Worm (Caenorhabditis elegans) whole organism, L4 larva: ENCODE measurements around the gene tsn-1.
A peak's percentile ranks its signal among the peaks of the same experiment; 100 is the strongest.
"Not testable (repeated sequence)": the region's sequence is repeated elsewhere in the genome, so short reads cannot be mapped to it uniquely, and the experiment has no call there.

Experiments
- F10B5.3 ChIP-seq: sonication (generic microtip); optimal IDR thresholded peaks from 2 replicates; lab custom pipeline; 2016; ENCODE audit warnings: mild to moderate bottlenecking, missing genetic modification characterization, missing compliant biosample characterization
- F49E8.2 ChIP-seq: sonication (generic microtip); optimal IDR thresholded peaks from 2 replicates; lab custom pipeline; 2016; ENCODE audit warnings: missing compliant biosample characterization, mild to moderate bottlenecking, missing genetic modification characterization, borderline replicate concordance
- Y48G9A.11 ChIP-seq: fragments of 200-800 bp; sonication (Bioruptor generic); IDR thresholded peaks from 2 replicates; pipeline ENCODE4 v1.3.6; 2022; ENCODE audit warnings: missing genetic modification reagents, missing genetic modification characterization, missing compliant biosample characterization
- arid-1 ChIP-seq: fragments of 200-800 bp; sonication (Bioruptor generic); conservative IDR thresholded peaks from 2 replicates; pipeline ENCODE4 v1.3.6; 2022; ENCODE audit warnings: missing genetic modification reagents, missing genetic modification characterization, missing compliant biosample characterization
- ceh-28 ChIP-seq: fragments of 150-350 bp; optimal IDR thresholded peaks from 2 replicates; lab custom pipeline; 2014; ENCODE audit warnings: missing biosample characterization, missing genetic modification reagents, missing genetic modification characterization
- ceh-82 ChIP-seq: sonication (generic microtip); optimal IDR thresholded peaks from 2 replicates; lab custom pipeline; 2017; ENCODE audit warnings: missing biosample characterization, missing genetic modification characterization
- daf-16 ChIP-seq, 3 experiments: sonication (generic microtip); optimal IDR thresholded peaks; 2 replicates each; lab custom pipeline; 2016 to 2017; ENCODE audit warnings: missing genetic modification characterization in 3 of 3, missing genetic modification reagents in 3 of 3, mild to moderate bottlenecking in 2 of 3, missing compliant biosample characterization in 2 of 3, missing biosample characterization in 1 of 3, moderate library complexity in 1 of 3
- dmd-6 ChIP-seq: fragments of 200-800 bp; sonication (Bioruptor generic); IDR thresholded peaks from 2 replicates; pipeline ENCODE4 v1.3.6; 2022; ENCODE audit warnings: missing genetic modification reagents, missing genetic modification characterization, missing compliant biosample characterization
- dmd-9 ChIP-seq: fragments of 200-800 bp; sonication (Bioruptor generic); IDR thresholded peaks from 2 replicates; pipeline ENCODE4 v1.3.6; 2022; ENCODE audit warnings: missing genetic modification reagents, missing genetic modification characterization, missing compliant biosample characterization
- dpl-1 ChIP-seq: fragments of 150-350 bp; optimal IDR thresholded peaks from 2 replicates; lab custom pipeline; 2014; ENCODE audit warnings: missing biosample characterization, missing genetic modification reagents, missing genetic modification characterization
- dve-1 ChIP-seq: sonication (generic microtip); optimal IDR thresholded peaks from 2 replicates; lab custom pipeline; 2017; ENCODE audit warnings: antibody characterized with exemption, mild to moderate bottlenecking, missing genetic modification characterization, missing compliant biosample characterization; ENCODE audit not compliant: insufficient read depth
- fos-1 ChIP-seq: fragments of 150-350 bp; optimal IDR thresholded peaks from 2 replicates; lab custom pipeline; 2014; ENCODE audit warnings: missing biosample characterization, missing genetic modification characterization
- hlh-30 ChIP-seq: sonication (generic microtip); optimal IDR thresholded peaks from 2 replicates; lab custom pipeline; 2017; ENCODE audit warnings: antibody characterized with exemption, mild to moderate bottlenecking, missing genetic modification characterization, missing compliant biosample characterization; ENCODE audit not compliant: insufficient read depth
- lim-7 ChIP-seq: fragments of 200-800 bp; sonication (Bioruptor generic); IDR thresholded peaks from 2 replicates; pipeline ENCODE4 v1.3.6; 2022; ENCODE audit warnings: missing genetic modification characterization, missing compliant biosample characterization
- lin-1 ChIP-seq: fragments of 200-800 bp; sonication (Bioruptor generic); IDR thresholded peaks from 2 replicates; pipeline ENCODE4 v1.3.6; 2022; ENCODE audit warnings: missing genetic modification reagents, missing genetic modification characterization, missing compliant biosample characterization
- lin-38 ChIP-seq: fragments of 200-800 bp; sonication (Bioruptor generic); IDR thresholded peaks from 2 replicates; pipeline ENCODE4 v1.3.6; 2022; ENCODE audit warnings: missing genetic modification reagents, missing genetic modification characterization, missing compliant biosample characterization
- lsy-2 ChIP-seq, 2 experiments: fragments of 150-350 bp in 1 of 2; sonication (generic microtip) in 1 of 2; optimal IDR thresholded peaks; 2 replicates each; lab custom pipeline; 2014 to 2017; ENCODE audit warnings: missing biosample characterization in 2 of 2, missing genetic modification characterization in 2 of 2
- madf-5 ChIP-seq, 2 experiments: fragments of 200-800 bp; sonication (Bioruptor generic); IDR thresholded peaks; 2 replicates each; pipeline ENCODE4 v1.3.6; 2022; ENCODE audit warnings: missing compliant biosample characterization in 2 of 2, missing genetic modification characterization in 2 of 2
- madf-9 ChIP-seq: fragments of 200-800 bp; sonication (Bioruptor generic); conservative IDR thresholded peaks from 2 replicates; pipeline ENCODE4 v1.3.6; 2022; ENCODE audit warnings: missing genetic modification reagents, missing genetic modification characterization, missing compliant biosample characterization
- mep-1 ChIP-seq: fragments of 150-350 bp; sonication (generic microtip); optimal IDR thresholded peaks from 3 replicates; lab custom pipeline; 2014; ENCODE audit warnings: missing biosample characterization, missing genetic modification characterization
- mes-2 ChIP-seq: sonication (generic microtip); optimal IDR thresholded peaks from 2 replicates; lab custom pipeline; 2016; ENCODE audit warnings: missing genotype, mild to moderate bottlenecking, missing genetic modification characterization, missing compliant biosample characterization; ENCODE audit not compliant: poor library complexity, severe bottlenecking
- nhr-102 ChIP-seq: sonication (generic microtip); optimal IDR thresholded peaks from 2 replicates; lab custom pipeline; 2016; ENCODE audit warnings: mild to moderate bottlenecking, missing genetic modification characterization, moderate library complexity, missing compliant biosample characterization
- nhr-48 ChIP-seq: sonication (generic microtip); optimal IDR thresholded peaks from 2 replicates; lab custom pipeline; 2016; ENCODE audit warnings: mild to moderate bottlenecking, missing genetic modification characterization, missing compliant biosample characterization
- nhr-77 ChIP-seq: fragments of 150-350 bp; optimal IDR thresholded peaks from 2 replicates; lab custom pipeline; 2014; ENCODE audit warnings: missing biosample characterization, missing genetic modification characterization
- pha-4 ChIP-seq, 2 experiments: fragments of 150-350 bp in 1 of 2; fragments of 200-800 bp in 1 of 2; sonication (Bioruptor generic) in 1 of 2; IDR thresholded peaks in 1 of 2; optimal IDR thresholded peaks in 1 of 2; 2 replicates each; pipeline versions ENCODE4 v1.3.6 to Lab custom; 2014 to 2022; ENCODE audit warnings: missing genetic modification characterization in 2 of 2, missing genetic modification reagents in 2 of 2, missing biosample characterization in 1 of 2, missing compliant biosample characterization in 1 of 2
- saeg-2 ChIP-seq: fragments of 200-800 bp; sonication (Bioruptor generic); IDR thresholded peaks from 2 replicates; pipeline ENCODE4 v1.3.6; 2022; ENCODE audit warnings: missing genetic modification reagents, missing genetic modification characterization, missing compliant biosample characterization
- set-16 ChIP-seq: fragments of 200-800 bp; sonication (Bioruptor generic); IDR thresholded peaks from 2 replicates; pipeline ENCODE4 v1.3.6; 2022; ENCODE audit warnings: missing genetic modification reagents, missing genetic modification characterization, missing compliant biosample characterization
- spr-1 ChIP-seq: sonication (generic microtip); optimal IDR thresholded peaks from 2 replicates; lab custom pipeline; 2016; ENCODE audit warnings: mild to moderate bottlenecking, missing genetic modification characterization, missing compliant biosample characterization
- spr-3 ChIP-seq: fragments of 200-800 bp; sonication (Bioruptor generic); optimal IDR thresholded peaks from 2 replicates; lab custom pipeline; 2018; ENCODE audit warnings: mild to moderate bottlenecking, missing genetic modification characterization, missing compliant biosample characterization
- unc-130 ChIP-seq: sonication (generic microtip); optimal IDR thresholded peaks from 2 replicates; lab custom pipeline; 2016; ENCODE audit warnings: missing genetic modification reagents, missing genetic modification characterization, missing compliant biosample characterization
- zip-2 ChIP-seq: fragments of 150-350 bp; optimal IDR thresholded peaks from 2 replicates; lab custom pipeline; 2014; ENCODE audit warnings: missing biosample characterization, missing genetic modification characterization

The tsn-1 gene

ce11 chrII:4701482-4702119, 5.0 kb upstream of the tsn-1 start, which contains the start of gene unc-85 (continued):
- peak; percentile 87 for TF ChIP-seq mes-2
- peak; percentile 87 for TF ChIP-seq arid-1 (GFP tag; lab: Robert Waterston, UW)
- TF ChIP-seq dpl-1, result peak; percentile 59
- peak; percentile 83 for TF ChIP-seq dmd-6
- peak; percentile 90 for TF ChIP-seq pha-4 (GFP tag; IDR thresholded peaks at IDR 0.05; lab: Robert Waterston, UW)
- not testable (repeated sequence) for TF ChIP-seq pha-4 (tag; optimal IDR thresholded peaks at IDR 0.05; lab: Kevin White, UChicago)
- TF ChIP-seq hlh-30 (tag; lab: Kevin White, UChicago), result peak; percentile 44
- peak; percentile 81 for TF ChIP-seq nhr-102 (tag; lab: Kevin White, UChicago)
- peak; percentile 62; the same call in 1 of the 2 replicates for TF ChIP-seq lim-7 (GFP tag; lab: Robert Waterston, UW)
- peak; percentile 23 for TF ChIP-seq nhr-77 (tag; lab: Kevin White, UChicago)
- TF ChIP-seq madf-9 (GFP tag; lab: Robert Waterston, UW), result peak; percentile 79
- TF ChIP-seq saeg-2 (GFP tag; lab: Robert Waterston, UW), result peak; percentile 74; the same call in 1 of the 2 replicates
- peak; percentile 79 for TF ChIP-seq set-16 (GFP tag; lab: Robert Waterston, UW)
- peak; percentile 82 for TF ChIP-seq mep-1 (tag; lab: Kevin White, UChicago)
- TF ChIP-seq dmd-9 (GFP tag; lab: Robert Waterston, UW), result peak; percentile 78
- peak; percentile 53 to 61; a peak in 1 of 4 replicates for TF ChIP-seq madf-5 (GFP tag; IDR thresholded peaks at IDR 0.05; lab: Robert Waterston, UW)

- TF ChIP-seq dmd-9 (GFP tag; lab: Robert Waterston, UW) (no peak), F49E8.2 (tag; lab: Kevin White, UChicago) (peak; percentile 9), mep-1 (tag; lab: Kevin White, UChicago) (peak; percentile 7), lin-38 (GFP tag; lab: Robert Waterston, UW) (peak; percentile 61), spr-1 (tag; lab: Kevin White, UChicago) (no peak), unc-130 (peak; percentile 7)
These were observed 3.6 kb upstream of the tsn-1 start for ce11 chrII:4703011-4703410.

- peak; percentile 65 for TF ChIP-seq lin-38 (GFP tag; lab: Robert Waterston, UW)
- TF ChIP-seq ceh-82 (tag; lab: Kevin White, UChicago), result no peak
- peak; percentile 54 for TF ChIP-seq zip-2 (tag; lab: Kevin White, UChicago)
- TF ChIP-seq saeg-2 (GFP tag; lab: Robert Waterston, UW), result 0 out of 2 replicates have a peak, but pooled peaks have one; percentile 25
- TF ChIP-seq daf-16 (GFP tag; optimal IDR thresholded peaks at IDR 0.05; lab: Kevin White, UChicago), result peak in 1 of 2 experiments; percentile 54
- TF ChIP-seq daf-16 (tag; optimal IDR thresholded peaks at IDR 0.05; lab: Kevin White, UChicago), result no peak
- TF ChIP-seq ceh-28 (tag; lab: Kevin White, UChicago), result no peak
- TF ChIP-seq arid-1 (GFP tag; lab: Robert Waterston, UW), result peak; percentile 56; the same call in 1 of the 2 replicates
- TF ChIP-seq Y48G9A.11, result peak; percentile 24; the same call in 1 of the 2 replicates
- TF ChIP-seq lin-1 (GFP tag; lab: Robert Waterston, UW), result no peak
- peak; percentile 54 for TF ChIP-seq F10B5.3 (tag; lab: Kevin White, UChicago)
- TF ChIP-seq F49E8.2 (tag; lab: Kevin White, UChicago), result no peak
- peak; percentile 77 for TF ChIP-seq nhr-102 (tag; lab: Kevin White, UChicago)
- peak; percentile 36 for TF ChIP-seq spr-1 (tag; lab: Kevin White, UChicago)
- peak; percentile 16 for TF ChIP-seq nhr-48 (tag; lab: Kevin White, UChicago)
- TF ChIP-seq spr-3 (GFP tag; lab: Kevin White, UChicago), result peak; percentile 58
- TF ChIP-seq fos-1 (tag; lab: Kevin White, UChicago), result no peak
- peak; percentile 3 for TF ChIP-seq dve-1 (tag; lab: Kevin White, UChicago)
- TF ChIP-seq lsy-2 (tag; optimal IDR thresholded peaks at IDR 0.05; lab: Kevin White, UChicago), result peak in 1 of 2 experiments; percentile 41
- TF ChIP-seq lim-7 (GFP tag; lab: Robert Waterston, UW), result 0 out of 2 replicates have a peak, but pooled peaks have one; percentile 22
These were observed 3.5 kb downstream of the tsn-1 start, which contains the start of gene tag-151 for ce11 chrII:4710120-4710519. Gene tag-151, plus strand, starts transcription at chrII:4710277.
